Fruit fly (Drosophila melanogaster) whole organism, embryonic: Measurements from ENCODE around the gene CG4615.

Experiments
- Abd-B ChIP-seq: fragments of 200-800 bp; sonication (Bioruptor generic); optimal IDR thresholded peaks from 2 replicates; lab custom pipeline; 2018; ENCODE audit warnings: missing biosample characterization, mild to moderate bottlenecking, missing genetic modification characterization, moderate library complexity
- Antp ChIP-seq: fragments of 200-800 bp; sonication (Bioruptor generic); optimal IDR thresholded peaks from 3 replicates; lab custom pipeline; 2016; ENCODE audit warnings: missing biosample characterization, missing genetic modification characterization
- Atf3 ChIP-seq: fragments of 200-800 bp; sonication (Bioruptor generic); optimal IDR thresholded peaks from 3 replicates; lab custom pipeline; 2016; ENCODE audit warnings: missing biosample characterization, missing genetic modification characterization
- CG11560 ChIP-seq: fragments of 200-800 bp; sonication (Bioruptor generic); IDR thresholded peaks from 3 replicates; pipeline ENCODE4 v1.3.6; 2022; ENCODE audit warnings: missing biosample characterization, missing genetic modification characterization
- CG11695 ChIP-seq: fragments of 200-800 bp; sonication (Bioruptor generic); IDR thresholded peaks from 3 replicates; pipeline ENCODE4 v1.3.6; 2022; ENCODE audit warnings: missing biosample characterization, missing genetic modification characterization
- CG12104 ChIP-seq: fragments of 200-800 bp; sonication (Bioruptor generic); optimal IDR thresholded peaks from 3 replicates; lab custom pipeline; 2016; ENCODE audit warnings: missing biosample characterization, missing genetic modification characterization
- CG12155 ChIP-seq: fragments of 200-800 bp; sonication (Bioruptor generic); optimal IDR thresholded peaks from 3 replicates; lab custom pipeline; 2016; ENCODE audit warnings: missing biosample characterization, missing genetic modification characterization
- CG12219 ChIP-seq: fragments of 200-800 bp; sonication (Bioruptor generic); optimal IDR thresholded peaks from 3 replicates; lab custom pipeline; 2018; ENCODE audit warnings: missing biosample characterization, mild to moderate bottlenecking, missing genetic modification characterization
- CG13287 ChIP-seq: fragments of 200-800 bp; sonication (Bioruptor generic); IDR thresholded peaks from 2 replicates; pipeline ENCODE4 v1.3.6; 2022; ENCODE audit warnings: missing biosample characterization, missing genetic modification characterization; ENCODE audit not compliant: partially characterized antibody
- CG13775 ChIP-seq: fragments of 200-800 bp; sonication (Bioruptor generic); optimal IDR thresholded peaks from 3 replicates; lab custom pipeline; 2017; ENCODE audit warnings: missing biosample characterization, mild to moderate bottlenecking, missing genetic modification characterization
- CG14050 ChIP-seq: fragments of 200-800 bp; sonication (Bioruptor generic); IDR thresholded peaks from 3 replicates; pipeline ENCODE4 v1.3.6; 2022; ENCODE audit warnings: missing biosample characterization, missing genetic modification characterization
- CG15073 ChIP-seq: fragments of 200-800 bp; sonication (Bioruptor generic); optimal IDR thresholded peaks from 2 replicates; lab custom pipeline; 2016; ENCODE audit warnings: missing biosample characterization, missing genetic modification characterization
- CG17568 ChIP-seq: fragments of 200-800 bp; sonication (Bioruptor generic); optimal IDR thresholded peaks from 2 replicates; lab custom pipeline; 2018; ENCODE audit warnings: missing biosample characterization, mild to moderate bottlenecking, missing genetic modification characterization, moderate library complexity
- CG17802 ChIP-seq: fragments of 200-800 bp; sonication (Bioruptor generic); optimal IDR thresholded peaks from 2 replicates; lab custom pipeline; 2018; ENCODE audit warnings: missing biosample characterization, mild to moderate bottlenecking, missing genetic modification characterization, moderate library complexity
- CG18262 ChIP-seq: fragments of 200-800 bp; optimal IDR thresholded peaks from 3 replicates; lab custom pipeline; 2019; ENCODE audit warnings: missing biosample characterization, mild to moderate bottlenecking, missing genetic modification characterization, moderate library complexity
- CG2120 ChIP-seq: fragments of 200-800 bp; sonication (Bioruptor generic); optimal IDR thresholded peaks from 3 replicates; lab custom pipeline; 2016; ENCODE audit warnings: missing biosample characterization, missing genetic modification characterization
- CG2199 ChIP-seq: fragments of 200-800 bp; sonication (Bioruptor generic); IDR thresholded peaks from 3 replicates; pipeline ENCODE4 v1.3.6; 2022; ENCODE audit warnings: missing biosample characterization, missing genetic modification characterization
- CG2875 ChIP-seq: fragments of 200-800 bp; sonication (Bioruptor generic); optimal IDR thresholded peaks from 2 replicates; lab custom pipeline; 2017; ENCODE audit warnings: missing biosample characterization, mild to moderate bottlenecking, missing genetic modification characterization, missing genetic modification reagents
- CG30403 ChIP-seq: fragments of 200-800 bp; sonication (Bioruptor generic); optimal IDR thresholded peaks from 3 replicates; lab custom pipeline; 2016; ENCODE audit warnings: missing biosample characterization, missing genetic modification characterization
- CG33557 ChIP-seq: fragments of 200-800 bp; sonication (Bioruptor generic); optimal IDR thresholded peaks from 2 replicates; lab custom pipeline; 2019; ENCODE audit warnings: missing biosample characterization, mild to moderate bottlenecking, missing genetic modification characterization, moderate library complexity
- CG43689 ChIP-seq: fragments of 200-800 bp; sonication (Bioruptor generic); IDR thresholded peaks from 2 replicates; pipeline ENCODE4 v1.3.6; 2022; ENCODE audit warnings: missing biosample characterization, missing genetic modification characterization
- CG6689 ChIP-seq: fragments of 200-800 bp; sonication (Bioruptor generic); IDR thresholded peaks from 2 replicates; pipeline ENCODE4 v1.3.6; 2022; ENCODE audit warnings: missing biosample characterization, missing genetic modification characterization
- CG7372 ChIP-seq: fragments of 200-800 bp; sonication (Bioruptor generic); IDR thresholded peaks from 2 replicates; pipeline ENCODE4 v1.3.6; 2022; ENCODE audit warnings: missing biosample characterization, missing genetic modification characterization
- CG8924 ChIP-seq: fragments of 200-800 bp; optimal IDR thresholded peaks from 3 replicates; lab custom pipeline; 2019; ENCODE audit warnings: missing biosample characterization, mild to moderate bottlenecking, missing genetic modification characterization, moderate library complexity
- D19A ChIP-seq: fragments of 200-800 bp; optimal IDR thresholded peaks from 3 replicates; lab custom pipeline; 2019; ENCODE audit warnings: missing biosample characterization, mild to moderate bottlenecking, missing genetic modification characterization, moderate library complexity
- D19B ChIP-seq: fragments of 200-800 bp; sonication (Bioruptor generic); optimal IDR thresholded peaks from 2 replicates; lab custom pipeline; 2017; ENCODE audit warnings: missing biosample characterization, mild to moderate bottlenecking, missing genetic modification characterization
- Lhr ChIP-seq: fragments of 200-800 bp; sonication (Bioruptor generic); optimal IDR thresholded peaks from 3 replicates; lab custom pipeline; 2017; ENCODE audit warnings: mild to moderate bottlenecking, missing biosample characterization, missing genetic modification reagents, missing genetic modification characterization
- MBD-R2 ChIP-seq: fragments of 200-800 bp; sonication (Bioruptor generic); IDR thresholded peaks from 2 replicates; pipeline ENCODE4 v1.3.6; 2022; ENCODE audit warnings: missing biosample characterization, missing genetic modification characterization
- Mes4 ChIP-seq: fragments of 200-800 bp; sonication (Bioruptor generic); optimal IDR thresholded peaks from 2 replicates; lab custom pipeline; 2016; ENCODE audit warnings: missing biosample characterization, missing genetic modification characterization
- Neu2 ChIP-seq: fragments of 200-800 bp; sonication (Bioruptor generic); optimal IDR thresholded peaks from 3 replicates; lab custom pipeline; 2016; ENCODE audit warnings: missing biosample characterization, missing genetic modification characterization, borderline replicate concordance
- PHDP ChIP-seq: fragments of 200-800 bp; sonication (Bioruptor generic); optimal IDR thresholded peaks from 3 replicates; lab custom pipeline; 2018; ENCODE audit warnings: missing biosample characterization, mild to moderate bottlenecking, missing genetic modification characterization, moderate library complexity
- Pdp1 ChIP-seq, 2 experiments: fragments of 200-800 bp; sonication (Bioruptor generic); optimal IDR thresholded peaks; 3 replicates each; lab custom pipeline; 2016; ENCODE audit warnings: missing biosample characterization in 2 of 2, missing genetic modification characterization in 2 of 2, mild to moderate bottlenecking in 1 of 2, moderate library complexity in 1 of 2
- Ravus ChIP-seq: fragments of 200-800 bp; sonication (Bioruptor generic); IDR thresholded peaks from 2 replicates; pipeline ENCODE4 v1.3.6; 2022; ENCODE audit warnings: missing biosample characterization, missing genetic modification characterization
- Sox102F ChIP-seq: fragments of 200-800 bp; sonication (Bioruptor generic); optimal IDR thresholded peaks from 2 replicates; lab custom pipeline; 2018; ENCODE audit warnings: missing biosample characterization, mild to moderate bottlenecking, missing genetic modification characterization, moderate library complexity
- Xbp1 ChIP-seq: fragments of 200-800 bp; sonication (Bioruptor generic); optimal IDR thresholded peaks from 3 replicates; lab custom pipeline; 2016; ENCODE audit warnings: missing biosample characterization, mild to moderate bottlenecking, missing genetic modification characterization
- ap ChIP-seq: fragments of 200-800 bp; sonication (Bioruptor generic); IDR thresholded peaks from 2 replicates; pipeline ENCODE4 v1.3.6; 2022; ENCODE audit warnings: missing biosample characterization, missing genetic modification characterization
- bigmax ChIP-seq: fragments of 200-800 bp; sonication (Bioruptor generic); optimal IDR thresholded peaks from 2 replicates; lab custom pipeline; 2018; ENCODE audit warnings: missing biosample characterization, mild to moderate bottlenecking, missing genetic modification characterization
- caup ChIP-seq: fragments of 200-800 bp; sonication (Bioruptor generic); optimal IDR thresholded peaks from 3 replicates; lab custom pipeline; 2017; ENCODE audit warnings: missing biosample characterization, mild to moderate bottlenecking, missing genetic modification characterization, moderate library complexity; ENCODE audit not compliant: severe bottlenecking
- dimm ChIP-seq: fragments of 200-800 bp; sonication (Bioruptor generic); IDR thresholded peaks from 2 replicates; pipeline ENCODE4 v1.3.6; 2022; ENCODE audit warnings: missing biosample characterization, missing genetic modification characterization
- disco-r ChIP-seq: fragments of 200-800 bp; sonication (Bioruptor generic); optimal IDR thresholded peaks from 2 replicates; lab custom pipeline; 2016; ENCODE audit warnings: missing biosample characterization, missing genetic modification characterization
- dmrt99B ChIP-seq: fragments of 200-800 bp; sonication (Bioruptor generic); optimal IDR thresholded peaks from 2 replicates; lab custom pipeline; 2018; ENCODE audit warnings: missing biosample characterization, mild to moderate bottlenecking, missing genetic modification characterization, moderate library complexity
- exex ChIP-seq: fragments of 200-800 bp; sonication (Bioruptor generic); optimal IDR thresholded peaks from 4 replicates; lab custom pipeline; 2018; ENCODE audit warnings: missing biosample characterization, mild to moderate bottlenecking, missing genetic modification characterization, moderate library complexity
- her ChIP-seq: fragments of 200-800 bp; sonication (Bioruptor generic); optimal IDR thresholded peaks from 2 replicates; lab custom pipeline; 2016; ENCODE audit warnings: missing biosample characterization, missing genetic modification characterization
- p53 ChIP-seq: fragments of 200-800 bp; sonication (Bioruptor generic); optimal IDR thresholded peaks from 2 replicates; lab custom pipeline; 2016; ENCODE audit warnings: missing biosample characterization, missing genetic modification characterization
- pho ChIP-seq: fragments of 200-800 bp; sonication (Bioruptor generic); optimal IDR thresholded peaks from 2 replicates; lab custom pipeline; 2016; ENCODE audit warnings: missing biosample characterization, missing genetic modification characterization
- psq ChIP-seq: fragments of 200-800 bp; sonication (Bioruptor generic); optimal IDR thresholded peaks from 2 replicates; lab custom pipeline; 2017; ENCODE audit warnings: missing biosample characterization, missing genetic modification characterization
- pzg ChIP-seq: fragments of 200-800 bp; sonication (Bioruptor generic); optimal IDR thresholded peaks from 3 replicates; lab custom pipeline; 2018; ENCODE audit warnings: missing biosample characterization, mild to moderate bottlenecking, missing genetic modification characterization, moderate library complexity
- twi ChIP-seq: fragments of 200-800 bp; optimal IDR thresholded peaks from 2 replicates; lab custom pipeline; 2019; ENCODE audit warnings: missing biosample characterization, mild to moderate bottlenecking, missing genetic modification characterization, moderate library complexity
- zfh1 ChIP-seq: fragments of 200-800 bp; sonication (Bioruptor generic); IDR thresholded peaks from 3 replicates; pipeline ENCODE4 v1.3.6; 2022; ENCODE audit warnings: missing biosample characterization, missing genetic modification characterization

CG4615 gene

DNA sequence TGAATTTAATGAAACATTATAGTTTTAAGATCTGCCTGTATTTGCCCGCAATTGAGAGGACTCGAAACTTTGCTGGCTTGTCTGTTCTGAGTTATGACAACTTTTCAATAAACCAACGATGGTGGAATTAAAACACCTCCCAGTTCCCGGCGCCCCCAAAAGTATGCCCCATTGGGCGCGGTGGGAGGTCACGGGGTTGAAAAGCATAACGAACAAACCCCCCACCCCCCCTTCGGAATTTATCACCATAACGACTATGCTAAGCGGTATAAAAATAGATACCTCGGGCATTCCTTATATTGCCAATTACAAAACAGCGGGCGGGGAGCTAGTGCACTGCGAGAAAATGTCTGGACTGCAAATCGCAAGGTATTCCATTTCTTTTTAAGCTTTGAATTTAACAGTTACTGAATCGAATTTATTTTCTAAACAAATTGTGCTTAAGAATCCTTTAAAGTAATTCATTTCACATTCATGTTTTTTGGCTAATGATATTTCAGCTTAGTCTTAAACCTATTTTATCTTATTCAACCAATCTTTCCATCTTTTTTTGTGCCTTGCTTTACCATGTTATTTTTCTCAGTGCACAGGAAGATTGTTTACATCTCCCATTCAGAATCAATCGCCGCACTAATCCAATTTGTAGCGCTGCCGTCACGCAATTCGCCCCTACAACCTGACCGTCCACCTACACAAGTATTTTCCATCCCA, 643 bp downstream of the CG4615 start (continued):
- TF ChIP-seq CG12219 (GFP tag; lab: Kevin White, UChicago) (peak; percentile 66), CG13287 (no peak), caup (peak; percentile 62), CG15073 (GFP tag; lab: Kevin White, UChicago) (no peak), CG8924 (peak; percentile 94), psq (GFP tag; lab: Kevin White, UChicago) (peak; percentile 27), Abd-B (GFP tag; lab: Kevin White, UChicago) (peak; percentile 89), CG6689 (GFP tag; lab: Robert Waterston, UW) (peak; percentile 84), CG7372 (GFP tag; lab: Robert Waterston, UW) (peak; percentile 72), dimm (GFP tag; lab: Robert Waterston, UW) (peak; percentile 48; the same call in 1 of the 2 replicates), her (no peak), CG12155 (GFP tag; lab: Kevin White, UChicago) (peak; percentile 64), CG17802 (tag; lab: Kevin White, UChicago) (peak; percentile 9), dmrt99B (peak; percentile 87), CG2120 (peak; percentile 93), pzg (GFP tag; lab: Kevin White, UChicago) (no peak), CG12104 (GFP tag; lab: Kevin White, UChicago) (peak; percentile 71), Pdp1 (GFP tag; optimal IDR thresholded peaks at IDR 0.05; lab: Kevin White, UChicago) (peak; percentile 66 to 73), exex (peak; percentile 43), Antp (GFP tag; lab: Kevin White, UChicago) (peak; percentile 31), Ravus (GFP tag; lab: Robert Waterston, UW) (no peak), Sox102F (GFP tag; lab: Kevin White, UChicago) (peak; percentile 91), CG13775 (GFP tag; lab: Kevin White, UChicago) (no peak), CG2199 (GFP tag; lab: Robert Waterston, UW) (no peak), zfh1 (GFP tag; lab: Robert Waterston, UW) (peak; percentile 71), p53 (GFP tag; lab: Kevin White, UChicago) (no peak), ap (GFP tag; lab: Robert Waterston, UW) (peak; percentile 61), Xbp1 (peak; percentile 89), bigmax (GFP tag; lab: Kevin White, UChicago) (no peak), pho (GFP tag; lab: Kevin White, UChicago) (peak; percentile 88), Mes4 (GFP tag; lab: Kevin White, UChicago) (peak; percentile 78), MBD-R2 (GFP tag; lab: Robert Waterston, UW) (no peak), Neu2 (GFP tag; lab: Kevin White, UChicago) (no peak), CG18262 (tag; lab: Kevin White, UChicago) (peak; percentile 87), D19B (peak; percentile 65), CG33557 (GFP tag; lab: Kevin White, UChicago) (peak; percentile 84), D19A (peak; percentile 72), Lhr (GFP tag; lab: Kevin White, UChicago) (peak; percentile 67), CG14050 (peak; percentile 75), CG43689 (GFP tag; lab: Robert Waterston, UW) (peak; percentile 28; the same call in 1 of the 2 replicates), CG17568 (peak; percentile 74), CG30403 (GFP tag; lab: Kevin White, UChicago) (peak; percentile 92), CG11560 (tag; lab: Robert Waterston, UW) (peak; percentile 44; the same call in 1 of the 3 replicates), Atf3 (GFP tag; lab: Kevin White, UChicago) (peak; percentile 75), CG2875 (GFP tag; lab: Kevin White, UChicago) (peak; percentile 77), PHDP (peak; percentile 90), CG11695 (GFP tag; lab: Robert Waterston, UW) (peak; percentile 80), twi (tag; lab: Kevin White, UChicago) (peak; percentile 74), disco-r (peak; percentile 90)
